Fruit fly (Drosophila melanogaster): ENCODE results near the gene norpA.

The norpA gene

dm6 chrX:4325346-4325745 is 2.9 kb downstream of the norpA start:
- TF ChIP-seq Hr96 (GFP tag; optimal IDR thresholded peaks at IDR 0.05) (no peak), CG12768 (GFP tag; optimal IDR thresholded peaks at IDR 0.05) (no peak), toe (GFP tag; optimal IDR thresholded peaks at IDR 0.05) (peak; percentile 1), CG5204 (GFP tag; optimal IDR thresholded peaks at IDR 0.05) (peak; percentile 28), CG7101 (tag; optimal IDR thresholded peaks at IDR 0.05) (peak; percentile 51), CG1620 (GFP tag; optimal IDR thresholded peaks at IDR 0.05) (peak; percentile 19), Clk (GFP tag; optimal IDR thresholded peaks at IDR 0.05) (no peak), pad (GFP tag; optimal IDR thresholded peaks at IDR 0.05) (no peak)

dm6 chrX:4329357-4329756 is 6.9 kb downstream of the norpA start, which contains the start of gene CG12693:
CG12693 (minus strand) TSS chrX:4329457.
- no peak for TF ChIP-seq CG11617 (GFP tag; optimal IDR thresholded peaks at IDR 0.05)
- TF ChIP-seq Hr96 (GFP tag; optimal IDR thresholded peaks at IDR 0.05), result no peak
- TF ChIP-seq tj (GFP tag; optimal IDR thresholded peaks at IDR 0.05), result no peak
- no peak for TF ChIP-seq cic (GFP tag; optimal IDR thresholded peaks at IDR 0.05)
- TF ChIP-seq ovo (GFP tag; optimal IDR thresholded peaks at IDR 0.05), result no peak
- TF ChIP-seq CG7101 (tag; optimal IDR thresholded peaks at IDR 0.05), result no peak
- no peak for TF ChIP-seq CG5204 (GFP tag; optimal IDR thresholded peaks at IDR 0.05)
- no peak for TF ChIP-seq CG14711 (tag; optimal IDR thresholded peaks at IDR 0.05)
- no peak for TF ChIP-seq pad (GFP tag; optimal IDR thresholded peaks at IDR 0.05)
- TF ChIP-seq bab1 (GFP tag; optimal IDR thresholded peaks at IDR 0.05), result no peak
- no peak for TF ChIP-seq CG7045 (GFP tag; optimal IDR thresholded peaks at IDR 0.05)
- TF ChIP-seq Crg-1 (GFP tag; optimal IDR thresholded peaks at IDR 0.05), result no peak
- no peak for TF ChIP-seq CG33017 (tag; optimal IDR thresholded peaks at IDR 0.05)
- no peak for TF ChIP-seq CG12768 (GFP tag; optimal IDR thresholded peaks at IDR 0.05)

- TF ChIP-seq ovo (GFP tag; optimal IDR thresholded peaks at IDR 0.05) (no peak), CG14711 (tag; optimal IDR thresholded peaks at IDR 0.05) (no peak), CG33017 (tag; optimal IDR thresholded peaks at IDR 0.05) (no peak), CG1620 (GFP tag; optimal IDR thresholded peaks at IDR 0.05) (no peak), pad (GFP tag; optimal IDR thresholded peaks at IDR 0.05) (no peak), cnc (optimal IDR thresholded peaks at IDR 0.05) (no peak), CG7045 (GFP tag; optimal IDR thresholded peaks at IDR 0.05) (no peak), Hr96 (GFP tag; optimal IDR thresholded peaks at IDR 0.05) (no peak), cic (GFP tag; optimal IDR thresholded peaks at IDR 0.05) (no peak), toe (GFP tag; optimal IDR thresholded peaks at IDR 0.05) (no peak), CG7101 (tag; optimal IDR thresholded peaks at IDR 0.05) (no peak), tj (GFP tag; optimal IDR thresholded peaks at IDR 0.05) (no peak), CG5204 (GFP tag; optimal IDR thresholded peaks at IDR 0.05) (no peak), CG12768 (GFP tag; optimal IDR thresholded peaks at IDR 0.05) (no peak), kay (GFP tag; ENCODE audit: borderline replicate concordance) (no peak)
Measured at dm6 chrX:4329809-4330208, 7.4 kb downstream of the norpA start.

DNA sequence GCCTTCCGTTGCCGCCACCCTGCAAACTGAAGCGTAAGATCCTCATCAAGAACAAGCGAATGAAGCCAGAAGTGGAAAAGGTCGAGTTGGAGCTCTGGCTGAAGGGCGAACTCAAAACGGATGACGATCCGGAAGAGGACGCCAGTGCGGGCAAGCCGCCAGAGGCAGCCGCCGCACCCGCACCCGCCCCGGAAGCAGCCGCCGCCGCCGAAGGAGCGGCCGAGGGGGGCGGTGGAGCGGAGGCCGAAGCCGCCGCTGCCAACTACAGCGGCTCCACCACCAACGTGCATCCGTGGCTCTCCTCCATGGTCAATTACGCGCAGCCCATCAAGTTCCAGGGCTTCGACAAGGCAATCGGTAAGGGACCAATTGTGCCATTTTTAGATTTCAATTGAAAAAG is 36.1 kb downstream of the norpA start:
- no peak for TF ChIP-seq CG33017 (tag; optimal IDR thresholded peaks at IDR 0.05)
- TF ChIP-seq CG1620 (GFP tag; optimal IDR thresholded peaks at IDR 0.05), result no peak
- TF ChIP-seq Mnt (GFP tag; optimal IDR thresholded peaks at IDR 0.05), result no peak

DNA sequence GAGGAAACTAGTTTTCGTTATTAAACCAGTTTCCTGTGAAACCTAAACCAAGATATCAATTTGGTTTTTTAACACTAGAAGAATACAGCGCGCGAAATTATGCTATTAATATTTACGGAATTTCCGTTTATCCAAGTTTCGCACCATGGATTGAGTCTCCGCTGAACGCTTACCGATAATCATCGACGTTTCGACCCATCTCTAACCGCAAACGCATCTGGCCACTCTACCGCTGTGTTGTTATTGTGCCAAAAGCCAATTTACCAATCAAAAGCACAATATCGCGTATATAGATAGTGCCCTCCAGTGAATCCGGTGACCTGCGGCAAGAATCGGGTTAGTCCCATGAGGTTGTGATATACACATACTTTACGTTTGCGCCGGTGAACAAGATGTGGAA is 43.8 kb downstream of the norpA start, which contains the start of gene CG3626:
CG3626 (plus strand) TSS at position 222 of the 400 bp plus-strand sequence.
- no peak for TF ChIP-seq CG11617 (GFP tag; optimal IDR thresholded peaks at IDR 0.05)
- TF ChIP-seq CG7045 (GFP tag; optimal IDR thresholded peaks at IDR 0.05), result no peak
- no peak for TF ChIP-seq tj (GFP tag; optimal IDR thresholded peaks at IDR 0.05)
- TF ChIP-seq CG5204 (GFP tag; optimal IDR thresholded peaks at IDR 0.05), result no peak
- TF ChIP-seq Hr96 (GFP tag; optimal IDR thresholded peaks at IDR 0.05), result no peak
- no peak for TF ChIP-seq cnc (optimal IDR thresholded peaks at IDR 0.05)
- no peak for TF ChIP-seq Mnt (GFP tag; optimal IDR thresholded peaks at IDR 0.05)
- TF ChIP-seq CG7101 (tag; optimal IDR thresholded peaks at IDR 0.05), result peak; percentile 37
- peak; percentile 53 for TF ChIP-seq bab1 (GFP tag; optimal IDR thresholded peaks at IDR 0.05)

- TF ChIP-seq Crg-1 (GFP tag; optimal IDR thresholded peaks at IDR 0.05), result no peak
- no peak for TF ChIP-seq CG5204 (GFP tag; optimal IDR thresholded peaks at IDR 0.05)
- TF ChIP-seq CG12768 (GFP tag; optimal IDR thresholded peaks at IDR 0.05), result no peak
- no peak for TF ChIP-seq cic (GFP tag; optimal IDR thresholded peaks at IDR 0.05)
- no peak for TF ChIP-seq Clk (GFP tag; optimal IDR thresholded peaks at IDR 0.05)
- no peak for TF ChIP-seq Mnt (GFP tag; optimal IDR thresholded peaks at IDR 0.05)
- no peak for TF ChIP-seq Hr96 (GFP tag; optimal IDR thresholded peaks at IDR 0.05)
- TF ChIP-seq bab1 (GFP tag; optimal IDR thresholded peaks at IDR 0.05), result no peak
- TF ChIP-seq CG1620 (GFP tag; optimal IDR thresholded peaks at IDR 0.05), result no peak
- no peak for TF ChIP-seq ovo (GFP tag; optimal IDR thresholded peaks at IDR 0.05)
- TF ChIP-seq CG11617 (GFP tag; optimal IDR thresholded peaks at IDR 0.05), result no peak
- no peak for TF ChIP-seq CG14711 (tag; optimal IDR thresholded peaks at IDR 0.05)
- no peak for TF ChIP-seq CG7101 (tag; optimal IDR thresholded peaks at IDR 0.05)
- TF ChIP-seq cnc (optimal IDR thresholded peaks at IDR 0.05), result no peak
- TF ChIP-seq toe (GFP tag; optimal IDR thresholded peaks at IDR 0.05), result no peak
- no peak for TF ChIP-seq tj (GFP tag; optimal IDR thresholded peaks at IDR 0.05)
- TF ChIP-seq CG33017 (tag; optimal IDR thresholded peaks at IDR 0.05), result no peak
Measured at dm6 chrX:4375574-4375973, 53.1 kb downstream of the norpA start.

dm6 chrX:4380381-4380780 is 58.0 kb downstream of the norpA start:
- TF ChIP-seq Mnt (GFP tag; optimal IDR thresholded peaks at IDR 0.05) (no peak), Clk (GFP tag; optimal IDR thresholded peaks at IDR 0.05) (no peak), CG7101 (tag; optimal IDR thresholded peaks at IDR 0.05) (no peak), CG5204 (GFP tag; optimal IDR thresholded peaks at IDR 0.05) (no peak), Crg-1 (GFP tag; optimal IDR thresholded peaks at IDR 0.05) (no peak), CG33017 (tag; optimal IDR thresholded peaks at IDR 0.05) (no peak)
